Worm (Caenorhabditis elegans): ENCODE measurements around the gene pes-4.

- TF ChIP-seq ceh-6 (GFP tag; optimal IDR thresholded peaks at IDR 0.05), result no peak
- no peak for TF ChIP-seq tbx-7 (tag; optimal IDR thresholded peaks at IDR 0.05)
- no peak for TF ChIP-seq Y22D7AL.16 (tag; optimal IDR thresholded peaks at IDR 0.05)
- no peak for TF ChIP-seq ahr-1 (tag; optimal IDR thresholded peaks at IDR 0.05)
- no peak for TF ChIP-seq elt-2 (tag; optimal IDR thresholded peaks at IDR 0.05)
- TF ChIP-seq nhr-11 (tag; optimal IDR thresholded peaks at IDR 0.05), result no peak
- TF ChIP-seq unc-86 (tag; optimal IDR thresholded peaks at IDR 0.05), result no peak
- no peak for TF ChIP-seq lin-11 (tag; optimal IDR thresholded peaks at IDR 0.05)
- TF ChIP-seq pag-3 (tag; optimal IDR thresholded peaks at IDR 0.05; ENCODE audit: borderline replicate concordance), result no peak
These were observed 3.8 kb downstream of the pes-4 start for ce11 chrIII:1226256-1226655.

Data from whole organism, late embryonic.